Fruit fly (Drosophila melanogaster): ENCODE results near the gene vls.

- TF ChIP-seq Hr39 (GFP tag; optimal IDR thresholded peaks at IDR 0.05) (no peak), CG9139 (GFP tag; optimal IDR thresholded peaks at IDR 0.05) (no peak), CG8632 (GFP tag; optimal IDR thresholded peaks at IDR 0.05) (no peak), CG11762 (GFP tag; optimal IDR thresholded peaks at IDR 0.05; ENCODE audit: insufficient read depth) (no peak), fkh (GFP tag; optimal IDR thresholded peaks at IDR 0.05) (no peak), CG16779 (tag; optimal IDR thresholded peaks at IDR 0.05) (no peak), esn (GFP tag; optimal IDR thresholded peaks at IDR 0.05) (no peak), CG10631 (GFP tag; optimal IDR thresholded peaks at IDR 0.05) (peak; percentile 9), Eip75B (GFP tag; optimal IDR thresholded peaks at IDR 0.05) (no peak), Blimp-1 (GFP tag; optimal IDR thresholded peaks at IDR 0.05) (no peak), dsx (GFP tag; optimal IDR thresholded peaks at IDR 0.05; ENCODE audit: poor library complexity, severe bottlenecking) (no peak), Ets21C (GFP tag; optimal IDR thresholded peaks at IDR 0.05) (no peak), Lpt (GFP tag; optimal IDR thresholded peaks at IDR 0.05) (no peak), lz (GFP tag; optimal IDR thresholded peaks at IDR 0.05) (no peak)
Measured at dm6 chr2L:20057391-20057790, 8.1 kb downstream of the vls start.
